Worm (Caenorhabditis elegans) whole organism, L3 larva: Measurements from ENCODE around the gene nhr-175.

Source experiments
- R02D3.7 ChIP-seq: fragments of 150-350 bp; optimal IDR thresholded peaks from 2 replicates; lab custom pipeline; 2014; ENCODE audit warnings: missing biosample characterization, missing genetic modification characterization
- ZK546.5 ChIP-seq: sonication (generic microtip); optimal IDR thresholded peaks from 2 replicates; lab custom pipeline; 2017; ENCODE audit warnings: missing biosample characterization, missing genetic modification characterization
- aly-2 ChIP-seq: fragments of 150-350 bp; optimal IDR thresholded peaks from 2 replicates; lab custom pipeline; 2014; ENCODE audit warnings: missing biosample characterization, missing genetic modification characterization
- ceh-16 ChIP-seq: sonication (generic microtip); optimal IDR thresholded peaks from 2 replicates; lab custom pipeline; 2017; ENCODE audit warnings: missing biosample characterization, missing genetic modification characterization
- ceh-28 ChIP-seq: fragments of 150-350 bp; optimal IDR thresholded peaks from 2 replicates; lab custom pipeline; 2014; ENCODE audit warnings: missing biosample characterization, missing genetic modification reagents, missing genetic modification characterization
- ceh-82 ChIP-seq: fragments of 150-350 bp; optimal IDR thresholded peaks from 2 replicates; lab custom pipeline; 2014; ENCODE audit warnings: missing biosample characterization, missing genetic modification characterization
- ceh-9 ChIP-seq: sonication (generic microtip); optimal IDR thresholded peaks from 2 replicates; lab custom pipeline; 2018; ENCODE audit warnings: missing biosample characterization, missing genetic modification characterization
- egl-27 ChIP-seq: sonication (generic microtip); optimal IDR thresholded peaks from 4 replicates; lab custom pipeline; 2017; ENCODE audit warnings: missing biosample characterization, missing genetic modification reagents, missing genetic modification characterization
- egl-5 ChIP-seq: fragments of 150-350 bp; optimal IDR thresholded peaks from 2 replicates; lab custom pipeline; 2017; ENCODE audit warnings: missing biosample characterization, missing genetic modification reagents, missing genetic modification characterization, inconsistent platforms
- elt-2 ChIP-seq: sonication (generic microtip); optimal IDR thresholded peaks from 2 replicates; lab custom pipeline; 2016; ENCODE audit warnings: missing genetic modification reagents, mild to moderate bottlenecking, missing genetic modification characterization, missing compliant biosample characterization
- elt-3 ChIP-seq, 3 experiments: fragments of 150-350 bp in 1 of 3; sonication (generic microtip) in 2 of 3; optimal IDR thresholded peaks; 2 replicates in 2 of 3; 4 replicates in 1 of 3; lab custom pipeline; 2014 to 2017; ENCODE audit warnings: missing biosample characterization in 3 of 3, missing genetic modification characterization in 3 of 3
- fkh-2 ChIP-seq: fragments of 150-350 bp; optimal IDR thresholded peaks from 2 replicates; lab custom pipeline; 2014; ENCODE audit warnings: missing biosample characterization, missing genetic modification reagents, missing genetic modification characterization
- fos-1 ChIP-seq: fragments of 150-350 bp; optimal IDR thresholded peaks from 2 replicates; lab custom pipeline; 2014; ENCODE audit warnings: missing biosample characterization, missing genetic modification characterization
- hmg-11 ChIP-seq: sonication (generic microtip); optimal IDR thresholded peaks from 2 replicates; lab custom pipeline; 2016; ENCODE audit warnings: missing genetic modification characterization, missing compliant biosample characterization
- jun-1 ChIP-seq: fragments of 150-350 bp; optimal IDR thresholded peaks from 2 replicates; lab custom pipeline; 2014; ENCODE audit warnings: missing biosample characterization, missing genetic modification reagents, missing genetic modification characterization
- lin-15B ChIP-seq: fragments of 150-350 bp; optimal IDR thresholded peaks from 2 replicates; lab custom pipeline; 2014; ENCODE audit warnings: missing biosample characterization, missing genetic modification characterization
- lin-39 ChIP-seq: fragments of 150-350 bp; optimal IDR thresholded peaks from 2 replicates; lab custom pipeline; 2018; ENCODE audit warnings: missing biosample characterization, missing genetic modification reagents, missing genetic modification characterization
- mml-1 ChIP-seq: fragments of 150-350 bp; sonication (generic microtip); optimal IDR thresholded peaks from 3 replicates; lab custom pipeline; 2014; ENCODE audit warnings: missing biosample characterization, missing genetic modification characterization
- nhr-12 ChIP-seq: fragments of 150-350 bp; optimal IDR thresholded peaks from 2 replicates; lab custom pipeline; 2014; ENCODE audit warnings: missing biosample characterization, missing genetic modification characterization
- nhr-23 ChIP-seq: fragments of 150-350 bp; optimal IDR thresholded peaks from 2 replicates; lab custom pipeline; 2014; ENCODE audit warnings: missing biosample characterization, missing genetic modification reagents, missing genetic modification characterization
- nhr-237 ChIP-seq: fragments of 150-350 bp; optimal IDR thresholded peaks from 2 replicates; lab custom pipeline; 2014; ENCODE audit warnings: missing biosample characterization, missing genetic modification characterization
- nhr-28 ChIP-seq: fragments of 150-350 bp; optimal IDR thresholded peaks from 2 replicates; lab custom pipeline; 2014; ENCODE audit warnings: missing biosample characterization, missing genetic modification characterization
- nhr-43 ChIP-seq: sonication (generic microtip); optimal IDR thresholded peaks from 2 replicates; lab custom pipeline; 2016; ENCODE audit warnings: mild to moderate bottlenecking, missing genetic modification characterization, missing compliant biosample characterization; ENCODE audit not compliant: poor library complexity, severe bottlenecking
- nhr-76 ChIP-seq: fragments of 150-350 bp; sonication (generic microtip); optimal IDR thresholded peaks from 5 replicates; lab custom pipeline; 2014; ENCODE audit warnings: missing biosample characterization, missing genetic modification characterization
- nhr-77 ChIP-seq: fragments of 150-350 bp; optimal IDR thresholded peaks from 2 replicates; lab custom pipeline; 2014; ENCODE audit warnings: missing biosample characterization, missing genetic modification characterization
- pha-4 ChIP-seq: fragments of 150-350 bp; optimal IDR thresholded peaks from 2 replicates; lab custom pipeline; 2014; ENCODE audit warnings: missing biosample characterization, missing genetic modification reagents, missing genetic modification characterization
- sea-2 ChIP-seq: fragments of 150-350 bp; sonication (generic microtip); optimal IDR thresholded peaks from 4 replicates; lab custom pipeline; 2014; ENCODE audit warnings: missing biosample characterization, missing genetic modification reagents, missing genetic modification characterization
- snpc-4 ChIP-seq: fragments of 150-350 bp; optimal IDR thresholded peaks from 2 replicates; lab custom pipeline; 2014; ENCODE audit warnings: missing biosample characterization, missing genetic modification characterization
- tbx-2 ChIP-seq: sonication (generic microtip); optimal IDR thresholded peaks from 2 replicates; lab custom pipeline; 2016; ENCODE audit warnings: mild to moderate bottlenecking, missing genetic modification characterization, missing compliant biosample characterization
- unc-39 ChIP-seq: sonication (generic microtip); optimal IDR thresholded peaks from 4 replicates; lab custom pipeline; 2017; ENCODE audit warnings: missing biosample characterization, missing genetic modification characterization
- unc-62 ChIP-seq: fragments of 150-350 bp; sonication (generic microtip); optimal IDR thresholded peaks from 4 replicates; lab custom pipeline; 2014; ENCODE audit warnings: missing biosample characterization, missing genetic modification reagents, missing genetic modification characterization
- zag-1 ChIP-seq: fragments of 150-350 bp; optimal IDR thresholded peaks from 2 replicates; lab custom pipeline; 2014; ENCODE audit warnings: missing biosample characterization, missing genetic modification characterization
- ztf-11 ChIP-seq: fragments of 150-350 bp; optimal IDR thresholded peaks from 2 replicates; lab custom pipeline; 2014; ENCODE audit warnings: missing biosample characterization, missing genetic modification characterization
- ztf-4 ChIP-seq: fragments of 150-350 bp; optimal IDR thresholded peaks from 2 replicates; lab custom pipeline; 2014; ENCODE audit warnings: missing biosample characterization, missing genetic modification characterization

The nhr-175 gene

ce11 chrV:13827920-13828319, 38.6 kb upstream of the nhr-175 start, which contains the start of gene nrf-5:
Gene nrf-5, plus strand, starts transcription at chrV:13828267.
- no peak for TF ChIP-seq tbx-2 (tag; lab: Kevin White, UChicago)
- TF ChIP-seq jun-1, result no peak
- TF ChIP-seq elt-2, result no peak

ce11 chrV:13830813-13831212, 35.7 kb upstream of the nhr-175 start, which contains the start of gene str-165:
Gene str-165, plus strand, starts transcription at chrV:13831113.
- TF ChIP-seq egl-5 (tag; lab: Kevin White, UChicago) (no peak), tbx-2 (tag; lab: Kevin White, UChicago) (no peak), ceh-9 (no peak), unc-39 (tag; lab: Kevin White, UChicago) (no peak), ceh-16 (tag; lab: Kevin White, UChicago) (no peak), pha-4 (no peak), elt-2 (no peak), nhr-76 (no peak), nhr-23 (tag; lab: Kevin White, UChicago) (no peak), zag-1 (no peak), egl-27 (tag; lab: Kevin White, UChicago) (no peak), ceh-82 (tag; lab: Kevin White, UChicago) (no peak), unc-62 (GFP tag; lab: Kevin White, UChicago) (no peak), jun-1 (no peak)

- no peak for TF ChIP-seq aly-2 (tag; lab: Kevin White, UChicago)
- no peak for TF ChIP-seq sea-2
- TF ChIP-seq lin-15B, result no peak
- no peak for TF ChIP-seq nhr-28
- no peak for TF ChIP-seq egl-27 (tag; lab: Kevin White, UChicago)
- no peak for TF ChIP-seq nhr-23 (tag; lab: Kevin White, UChicago)
- no peak for TF ChIP-seq lin-39 (tag; lab: Kevin White, UChicago)
Measured at ce11 chrV:13833951-13834350, 32.5 kb upstream of the nhr-175 start, which contains the start of gene srx-129. Gene srx-129, plus strand, starts transcription at chrV:13834251.

ce11 chrV:13837173-13837572, 29.3 kb upstream of the nhr-175 start, which contains the start of gene srx-128:
Gene srx-128, plus strand, starts transcription at chrV:13837473.
- no peak for TF ChIP-seq ztf-4 (tag; lab: Kevin White, UChicago)
- no peak for TF ChIP-seq ceh-28 (tag; lab: Kevin White, UChicago)
- TF ChIP-seq unc-62 (GFP tag; lab: Kevin White, UChicago), result no peak
- no peak for TF ChIP-seq fos-1
- no peak for TF ChIP-seq sea-2

- TF ChIP-seq ZK546.5 (tag; lab: Kevin White, UChicago), result no peak
- no peak for TF ChIP-seq lin-39 (tag; lab: Kevin White, UChicago)
- no peak for TF ChIP-seq nhr-77 (tag; lab: Kevin White, UChicago)
- no peak for TF ChIP-seq zag-1
- TF ChIP-seq ztf-4 (tag; lab: Kevin White, UChicago), result no peak
- TF ChIP-seq fos-1, result no peak
- no peak for TF ChIP-seq nhr-43 (tag; lab: Kevin White, UChicago)
- TF ChIP-seq nhr-23 (tag; lab: Kevin White, UChicago), result no peak
- no peak for TF ChIP-seq lin-15B
- no peak for TF ChIP-seq hmg-11 (tag; lab: Kevin White, UChicago)
- no peak for TF ChIP-seq R02D3.7 (tag; lab: Kevin White, UChicago)
- no peak for TF ChIP-seq nhr-76
- no peak for TF ChIP-seq snpc-4 (tag; lab: Kevin White, UChicago)
- no peak for TF ChIP-seq pha-4
- TF ChIP-seq unc-39 (tag; lab: Kevin White, UChicago), result no peak
- no peak for TF ChIP-seq elt-3 (tag; optimal IDR thresholded peaks at IDR 0.05; lab: Kevin White, UChicago)
- TF ChIP-seq egl-27 (tag; lab: Kevin White, UChicago), result no peak
Measured at ce11 chrV:13839433-13839832, 27.1 kb upstream of the nhr-175 start, which contains the start of gene F55B12.10. Gene F55B12.10, plus strand, starts transcription at chrV:13839733.

ce11 chrV:13840909-13841308, 25.6 kb upstream of the nhr-175 start, which contains the start of gene srx-17:
Gene srx-17, plus strand, starts transcription at chrV:13841209.
- TF ChIP-seq mml-1 (no peak), elt-3 (tag; optimal IDR thresholded peaks at IDR 0.05; lab: Kevin White, UChicago) (no peak), ztf-11 (tag; lab: Kevin White, UChicago) (no peak), fkh-2 (tag; lab: Kevin White, UChicago) (no peak), R02D3.7 (tag; lab: Kevin White, UChicago) (no peak), jun-1 (no peak), nhr-28 (no peak), fos-1 (no peak), nhr-12 (tag; lab: Kevin White, UChicago) (no peak), nhr-23 (tag; lab: Kevin White, UChicago) (no peak), ceh-82 (tag; lab: Kevin White, UChicago) (no peak), sea-2 (no peak), nhr-237 (tag; lab: Kevin White, UChicago) (no peak), ceh-28 (tag; lab: Kevin White, UChicago) (no peak), egl-5 (tag; lab: Kevin White, UChicago) (no peak), tbx-2 (tag; lab: Kevin White, UChicago) (no peak)
